Fruit fly (Drosophila melanogaster): ENCODE measurements around the gene CG1354.

- TF ChIP-seq ttk (optimal IDR thresholded peaks at IDR 0.05) (no peak), Myc (optimal IDR thresholded peaks at IDR 0.05) (no peak), Sin3A (optimal IDR thresholded peaks at IDR 0.05) (no peak)
Measured at dm6 chrX:9778545-9778944, at the start of gene CG1354.

Data from Kc167 (cell line).